Worm (Caenorhabditis elegans): ENCODE results near the gene K10D11.5.

- TF ChIP-seq aly-2 (tag; optimal IDR thresholded peaks at IDR 0.05) (no peak), mab-5 (tag; optimal IDR thresholded peaks at IDR 0.05) (no peak), ceh-82 (tag; optimal IDR thresholded peaks at IDR 0.05) (no peak), nhr-25 (tag; optimal IDR thresholded peaks at IDR 0.05) (no peak), nhr-11 (tag; optimal IDR thresholded peaks at IDR 0.05) (no peak), nhr-23 (tag; optimal IDR thresholded peaks at IDR 0.05) (no peak), mdl-1 (tag; optimal IDR thresholded peaks at IDR 0.05) (no peak), nhr-77 (tag; optimal IDR thresholded peaks at IDR 0.05) (no peak), lsy-2 (tag; optimal IDR thresholded peaks at IDR 0.05) (no peak), nhr-10 (tag; optimal IDR thresholded peaks at IDR 0.05) (no peak), R02D3.7 (tag; optimal IDR thresholded peaks at IDR 0.05) (no peak), ama-1 (optimal IDR thresholded peaks at IDR 0.05) (no peak)
Measured at ce11 chrIV:13029674-13030466, 38.2 kb upstream of the K10D11.5 start.
